Fruit fly (Drosophila melanogaster) whole organism, embryonic: ENCODE measurements around the gene dgrn.

ENCODE experiments used
- Bgb ChIP-seq: fragments of 200-800 bp; sonication (Bioruptor generic); IDR thresholded peaks from 2 replicates; pipeline ENCODE4 v1.3.6; 2022; ENCODE audit warnings: missing biosample characterization, missing genetic modification characterization; ENCODE audit not compliant: partially characterized antibody
- CG10462 ChIP-seq: fragments of 200-800 bp; sonication (Bioruptor generic); optimal IDR thresholded peaks from 2 replicates; lab custom pipeline; 2016; ENCODE audit warnings: missing biosample characterization, missing genetic modification characterization
- CG10959 ChIP-seq: fragments of 200-800 bp; sonication (Bioruptor generic); IDR thresholded peaks from 2 replicates; pipeline ENCODE4 v1.3.6; 2022; ENCODE audit warnings: missing biosample characterization, missing genetic modification characterization
- CG11085 ChIP-seq: fragments of 200-800 bp; sonication (Bioruptor generic); IDR thresholded peaks from 2 replicates; pipeline ENCODE4 v1.3.6; 2022; ENCODE audit warnings: missing biosample characterization, missing genetic modification characterization
- CG12104 ChIP-seq: fragments of 200-800 bp; sonication (Bioruptor generic); optimal IDR thresholded peaks from 3 replicates; lab custom pipeline; 2016; ENCODE audit warnings: missing biosample characterization, missing genetic modification characterization
- CG13894 ChIP-seq: fragments of 200-800 bp; sonication (Bioruptor generic); optimal IDR thresholded peaks from 3 replicates; lab custom pipeline; 2018; ENCODE audit warnings: missing biosample characterization, mild to moderate bottlenecking, missing genetic modification characterization, moderate library complexity
- CG2889 ChIP-seq: fragments of 200-800 bp; sonication (Bioruptor generic); IDR thresholded peaks from 3 replicates; pipeline ENCODE4 v1.3.6; 2022; ENCODE audit warnings: missing biosample characterization, missing genetic modification characterization
- CG30403 ChIP-seq: fragments of 200-800 bp; sonication (Bioruptor generic); optimal IDR thresholded peaks from 3 replicates; lab custom pipeline; 2016; ENCODE audit warnings: missing biosample characterization, missing genetic modification characterization
- CG31365 ChIP-seq: fragments of 200-800 bp; sonication (Bioruptor generic); optimal IDR thresholded peaks from 2 replicates; lab custom pipeline; 2018; ENCODE audit warnings: missing biosample characterization, mild to moderate bottlenecking, missing genetic modification characterization
- CG31441 ChIP-seq: fragments of 200-800 bp; sonication (Bioruptor generic); IDR thresholded peaks from 2 replicates; pipeline ENCODE4 v1.3.6; 2022; ENCODE audit warnings: missing biosample characterization, missing genetic modification characterization
- CG34422 ChIP-seq: fragments of 200-800 bp; sonication (Bioruptor generic); IDR thresholded peaks from 3 replicates; pipeline ENCODE4 v1.3.6; 2022; ENCODE audit warnings: missing biosample characterization, missing genetic modification characterization
- CG6175 ChIP-seq: fragments of 200-800 bp; sonication (Bioruptor generic); IDR thresholded peaks from 3 replicates; pipeline ENCODE4 v1.3.6; 2022; ENCODE audit warnings: missing biosample characterization, missing genetic modification characterization
- CG6654 ChIP-seq: fragments of 200-800 bp; sonication (Bioruptor generic); optimal IDR thresholded peaks from 2 replicates; lab custom pipeline; 2017; ENCODE audit warnings: missing biosample characterization, mild to moderate bottlenecking, missing genetic modification characterization
- CG7271 ChIP-seq: fragments of 200-800 bp; sonication (Bioruptor generic); optimal IDR thresholded peaks from 2 replicates; lab custom pipeline; 2018; ENCODE audit warnings: missing biosample characterization, mild to moderate bottlenecking, missing genetic modification characterization, moderate library complexity
- CG7357 ChIP-seq: fragments of 200-800 bp; sonication (Bioruptor generic); IDR thresholded peaks from 3 replicates; pipeline ENCODE4 v1.3.6; 2022; ENCODE audit warnings: missing biosample characterization, missing genetic modification characterization
- CG7372 ChIP-seq: fragments of 200-800 bp; sonication (Bioruptor generic); IDR thresholded peaks from 2 replicates; pipeline ENCODE4 v1.3.6; 2022; ENCODE audit warnings: missing biosample characterization, missing genetic modification characterization
- CG8089 ChIP-seq: fragments of 200-800 bp; sonication (Bioruptor generic); optimal IDR thresholded peaks from 3 replicates; lab custom pipeline; 2016; ENCODE audit warnings: missing biosample characterization, missing genetic modification characterization
- CG8281 ChIP-seq: fragments of 200-800 bp; sonication (Bioruptor generic); optimal IDR thresholded peaks from 2 replicates; lab custom pipeline; 2018; ENCODE audit warnings: missing biosample characterization, mild to moderate bottlenecking, missing genetic modification characterization, moderate library complexity
- CG8478 ChIP-seq: fragments of >200 bp; optimal IDR thresholded peaks from 2 replicates; lab custom pipeline; 2018
- CG8924 ChIP-seq: fragments of 200-800 bp; optimal IDR thresholded peaks from 3 replicates; lab custom pipeline; 2019; ENCODE audit warnings: missing biosample characterization, mild to moderate bottlenecking, missing genetic modification characterization, moderate library complexity
- CG9817 ChIP-seq: fragments of 200-800 bp; sonication (Bioruptor generic); optimal IDR thresholded peaks from 2 replicates; lab custom pipeline; 2018; ENCODE audit warnings: missing biosample characterization, mild to moderate bottlenecking, missing genetic modification characterization, moderate library complexity
- CrebB ChIP-seq: fragments of 200-800 bp; sonication (Bioruptor generic); optimal IDR thresholded peaks from 3 replicates; lab custom pipeline; 2018; ENCODE audit warnings: missing biosample characterization, mild to moderate bottlenecking, missing genetic modification characterization
- Deaf1 ChIP-seq: fragments of 200-800 bp; optimal IDR thresholded peaks from 3 replicates; lab custom pipeline; 2019; ENCODE audit warnings: missing biosample characterization, mild to moderate bottlenecking, missing genetic modification characterization, moderate library complexity
- Doc3 ChIP-seq: fragments of 200-800 bp; sonication (Bioruptor generic); IDR thresholded peaks from 3 replicates; pipeline ENCODE4 v1.3.6; 2022; ENCODE audit warnings: missing biosample characterization, missing genetic modification characterization; ENCODE audit not compliant: partially characterized antibody
- Eip74EF ChIP-seq, 2 experiments: fragments of 200-800 bp in 1 of 2; fragments of >200 bp in 1 of 2; sonication (Bioruptor generic) in 1 of 2; optimal IDR thresholded peaks; 2 replicates each; lab custom pipeline; 2017 to 2019; ENCODE audit warnings: missing biosample characterization in 2 of 2, missing genetic modification characterization in 2 of 2, mild to moderate bottlenecking in 1 of 2, moderate library complexity in 1 of 2
- Gug ChIP-seq: fragments of 200-800 bp; sonication (Bioruptor generic); IDR thresholded peaks from 4 replicates; pipeline ENCODE4 v1.3.6; 2022; ENCODE audit warnings: missing biosample characterization, missing genetic modification characterization
- HHEX ChIP-seq: fragments of 200-800 bp; sonication (Bioruptor generic); optimal IDR thresholded peaks from 3 replicates; lab custom pipeline; 2017; ENCODE audit warnings: missing biosample characterization, mild to moderate bottlenecking, missing genetic modification characterization, missing genetic modification reagents
- Hr39 ChIP-seq: fragments of >200 bp; optimal IDR thresholded peaks from 2 replicates; lab custom pipeline; 2017
- Scr ChIP-seq: fragments of 200-800 bp; sonication (Bioruptor generic); IDR thresholded peaks from 2 replicates; pipeline ENCODE4 v1.3.6; 2022; ENCODE audit warnings: missing biosample characterization, missing genetic modification characterization; ENCODE audit not compliant: partially characterized antibody
- Sry-δ ChIP-seq: fragments of 200-800 bp; sonication (Bioruptor generic); optimal IDR thresholded peaks from 2 replicates; lab custom pipeline; 2016; ENCODE audit warnings: missing biosample characterization, missing genetic modification characterization
- Xrp1 ChIP-seq: fragments of 200-800 bp; sonication (Bioruptor generic); IDR thresholded peaks from 2 replicates; pipeline ENCODE4 v1.3.6; 2022; ENCODE audit warnings: missing biosample characterization, missing genetic modification characterization
- al ChIP-seq: fragments of 200-800 bp; sonication (Bioruptor generic); IDR thresholded peaks from 2 replicates; pipeline ENCODE4 v1.3.6; 2022; ENCODE audit warnings: missing biosample characterization, missing genetic modification characterization
- bsh ChIP-seq, 2 experiments: fragments of 200-800 bp; sonication (Bioruptor generic); optimal IDR thresholded peaks; 2 replicates each; lab custom pipeline; 2017 to 2018; ENCODE audit warnings: mild to moderate bottlenecking in 2 of 2, missing biosample characterization in 2 of 2, missing genetic modification characterization in 2 of 2, moderate library complexity in 1 of 2
- chinmo ChIP-seq: fragments of 200-800 bp; sonication (Bioruptor generic); IDR thresholded peaks from 4 replicates; pipeline ENCODE4 v1.3.6; 2022; ENCODE audit warnings: missing biosample characterization, missing genetic modification characterization; ENCODE audit not compliant: partially characterized antibody
- crp ChIP-seq, 2 experiments: fragments of 200-800 bp; sonication (Bioruptor generic); optimal IDR thresholded peaks; 2 replicates in 1 of 2; 3 replicates in 1 of 2; lab custom pipeline; 2017; ENCODE audit warnings: missing biosample characterization in 2 of 2, missing genetic modification characterization in 2 of 2, mild to moderate bottlenecking in 1 of 2, moderate library complexity in 1 of 2
- dm ChIP-seq: fragments of 200-800 bp; sonication (Bioruptor generic); optimal IDR thresholded peaks from 3 replicates; lab custom pipeline; 2016; ENCODE audit warnings: missing biosample characterization, missing genetic modification characterization
- dmrt11E ChIP-seq: fragments of 200-800 bp; sonication (Bioruptor generic); optimal IDR thresholded peaks from 3 replicates; lab custom pipeline; 2018; ENCODE audit warnings: missing biosample characterization, mild to moderate bottlenecking, missing genetic modification characterization, moderate library complexity
- fd96Cb ChIP-seq: fragments of 200-800 bp; sonication (Bioruptor generic); optimal IDR thresholded peaks from 2 replicates; lab custom pipeline; 2018; ENCODE audit warnings: missing biosample characterization, mild to moderate bottlenecking, missing genetic modification characterization, moderate library complexity
- lilli ChIP-seq: fragments of 200-800 bp; sonication (Bioruptor generic); optimal IDR thresholded peaks from 3 replicates; lab custom pipeline; 2016; ENCODE audit warnings: missing biosample characterization, missing genetic modification characterization
- luna ChIP-seq: fragments of 200-800 bp; sonication (Bioruptor generic); optimal IDR thresholded peaks from 2 replicates; lab custom pipeline; 2016; ENCODE audit warnings: missing biosample characterization, missing genetic modification characterization
- mirr ChIP-seq: fragments of 200-800 bp; sonication (Bioruptor generic); optimal IDR thresholded peaks from 3 replicates; lab custom pipeline; 2018; ENCODE audit warnings: missing biosample characterization, mild to moderate bottlenecking, missing genetic modification characterization
- oc ChIP-seq: fragments of 200-800 bp; sonication (Bioruptor generic); optimal IDR thresholded peaks from 2 replicates; lab custom pipeline; 2018; ENCODE audit warnings: missing biosample characterization, mild to moderate bottlenecking, missing genetic modification characterization, moderate library complexity
- seq ChIP-seq: fragments of 200-800 bp; sonication (Bioruptor generic); IDR thresholded peaks from 2 replicates; pipeline ENCODE4 v1.3.6; 2022; ENCODE audit warnings: missing biosample characterization, missing genetic modification characterization
- stc ChIP-seq: fragments of 200-800 bp; sonication (Bioruptor generic); IDR thresholded peaks from 2 replicates; pipeline ENCODE4 v1.3.6; 2022; ENCODE audit warnings: missing biosample characterization, missing genetic modification characterization
- toy ChIP-seq: fragments of 200-800 bp; sonication (Bioruptor generic); IDR thresholded peaks from 2 replicates; pipeline ENCODE4 v1.3.6; 2022; ENCODE audit warnings: missing biosample characterization, missing genetic modification characterization
- zen2 ChIP-seq: fragments of 200-800 bp; sonication (Bioruptor generic); IDR thresholded peaks from 3 replicates; pipeline ENCODE4 v1.3.6; 2022; ENCODE audit warnings: missing biosample characterization, missing genetic modification characterization; ENCODE audit not compliant: partially characterized antibody
- zfh2 ChIP-seq: fragments of 200-800 bp; sonication (Bioruptor generic); optimal IDR thresholded peaks from 2 replicates; lab custom pipeline; 2016; ENCODE audit warnings: missing biosample characterization, missing genetic modification characterization

dgrn gene

DNA sequence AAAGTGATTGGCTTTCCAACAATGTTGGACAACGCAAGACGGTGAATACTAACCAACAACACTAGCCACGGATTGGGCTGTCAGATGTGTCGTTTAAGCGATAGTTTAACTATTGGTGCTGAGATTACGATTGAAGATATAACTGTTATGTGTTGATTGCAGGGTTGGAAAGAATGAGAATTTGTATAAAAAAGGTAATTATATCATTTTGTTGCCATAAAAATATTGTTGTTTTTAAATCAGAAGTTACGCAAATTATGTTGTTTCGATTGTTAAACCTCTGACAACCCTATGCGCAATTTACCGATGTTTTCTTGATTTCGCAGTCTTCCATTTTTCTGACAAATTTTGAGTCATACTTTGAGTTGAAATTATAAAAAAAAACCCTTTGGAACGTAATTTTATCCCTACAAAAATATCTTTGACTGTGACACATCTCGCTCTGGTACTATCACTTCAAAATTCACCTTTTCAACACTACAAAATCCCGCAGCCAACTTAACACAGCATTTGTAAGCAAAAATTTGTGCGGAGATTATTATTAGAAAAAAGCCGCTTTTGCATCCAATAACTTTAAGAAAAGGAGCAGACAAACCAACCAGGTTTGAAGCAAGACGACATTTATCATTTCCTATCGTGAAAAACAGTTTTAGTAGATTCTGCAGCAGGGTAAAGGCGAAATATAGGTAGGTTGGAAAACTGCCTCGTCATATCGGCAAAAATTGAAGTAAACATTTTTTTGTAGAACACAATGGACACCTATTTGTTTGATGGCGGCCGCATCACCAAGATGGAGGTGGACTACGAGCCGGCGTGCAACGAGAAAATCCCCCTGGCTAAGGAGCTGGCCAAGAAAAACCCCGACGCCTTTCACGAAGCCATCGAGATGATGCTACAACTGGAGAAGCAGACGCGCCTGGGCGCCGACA, 35.1 kb upstream of the dgrn start, which contains the start of the genes Hat1 and Rpn5:
Gene Hat1, minus strand, starts transcription at position 360 of the 929 bp plus-strand sequence.
Gene Rpn5, plus strand, starts transcription at position 469 of the 929 bp plus-strand sequence.
- TF ChIP-seq CG8924 (tag; lab: Kevin White, UChicago), result peak; percentile 60
- peak; percentile 23 for TF ChIP-seq CG10462
- TF ChIP-seq CG9817 (tag; lab: Kevin White, UChicago), result peak; percentile 76
- TF ChIP-seq Xrp1 (GFP tag; lab: Robert Waterston, UW), result peak; percentile 70; the same call in 1 of the 2 replicates
- TF ChIP-seq al (GFP tag; lab: Robert Waterston, UW), result peak; percentile 60; the same call in 1 of the 2 replicates
- peak; percentile 61; the same call in 3 of the 4 replicates for TF ChIP-seq Gug (GFP tag; lab: Robert Waterston, UW)
- 0 out of 2 replicates have a peak, but pooled peaks have one; percentile 50 for TF ChIP-seq CG7372
- TF ChIP-seq lilli, result peak; percentile 92
- TF ChIP-seq CG8281 (tag; lab: Kevin White, UChicago), result peak; percentile 36
- TF ChIP-seq fd96Cb (tag; lab: Kevin White, UChicago), result peak; percentile 67
- TF ChIP-seq luna (GFP tag; lab: Kevin White, UChicago), result peak; percentile 80
- TF ChIP-seq CG31365, result no peak
- TF ChIP-seq CG7357 (GFP tag; lab: Robert Waterston, UW), result peak; percentile 50; the same call in 2 of the 3 replicates
- TF ChIP-seq chinmo, result no peak
- peak in 1 of 2 experiments; percentile 51 for TF ChIP-seq crp (GFP tag; optimal IDR thresholded peaks at IDR 0.05; lab: Kevin White, UChicago)
- no peak for TF ChIP-seq CG10959
- TF ChIP-seq Hr39 (lab: Kevin White, UChicago), result no peak
- TF ChIP-seq mirr (GFP tag; lab: Kevin White, UChicago), result peak; percentile 23
- no peak for TF ChIP-seq CG8478
- TF ChIP-seq CG6654 (GFP tag; lab: Kevin White, UChicago), result peak; percentile 49
- TF ChIP-seq CG7271, result no peak
- peak; percentile 1 for TF ChIP-seq CrebB (tag; lab: Kevin White, UChicago)
- TF ChIP-seq Eip74EF (GFP tag; optimal IDR thresholded peaks at IDR 0.05; lab: Kevin White, UChicago), result peak in 1 of 2 experiments; percentile 4
- peak; percentile 81; the same call in 1 of the 2 replicates for TF ChIP-seq CG31441 (GFP tag; lab: Robert Waterston, UW)
- TF ChIP-seq Bgb (GFP tag; lab: Robert Waterston, UW), result peak; percentile 62
- peak; percentile 66 for TF ChIP-seq HHEX (GFP tag; lab: Kevin White, UChicago)
- TF ChIP-seq CG30403 (GFP tag; lab: Kevin White, UChicago), result peak; percentile 96
- peak; percentile 73 for TF ChIP-seq Doc3 (GFP tag; lab: Robert Waterston, UW)
- TF ChIP-seq zfh2, result peak; percentile 96
- peak; percentile 66; the same call in 2 of the 3 replicates for TF ChIP-seq zen2
- TF ChIP-seq Deaf1 (tag; lab: Kevin White, UChicago), result peak; percentile 37
- peak; percentile 66; the same call in 2 of the 3 replicates for TF ChIP-seq CG2889 (GFP tag; lab: Robert Waterston, UW)
- TF ChIP-seq dm (GFP tag; lab: Kevin White, UChicago), result peak; percentile 82
- TF ChIP-seq stc (GFP tag; lab: Robert Waterston, UW), result 0 out of 2 replicates have a peak, but pooled peaks have one; percentile 31
- peak; percentile 11 to 60 for TF ChIP-seq bsh (GFP tag; optimal IDR thresholded peaks at IDR 0.05; lab: Kevin White, UChicago)
- TF ChIP-seq toy, result peak; percentile 36; the same call in 1 of the 2 replicates
- TF ChIP-seq CG11085, result peak; percentile 46; the same call in 1 of the 2 replicates
- no peak for TF ChIP-seq CG13894 (tag; lab: Kevin White, UChicago)
- TF ChIP-seq dmrt11E (tag; lab: Kevin White, UChicago), result peak; percentile 74
- TF ChIP-seq Sry-δ (GFP tag; lab: Kevin White, UChicago), result peak; percentile 85
- peak; percentile 85 for TF ChIP-seq Scr (GFP tag; lab: Robert Waterston, UW)
- peak; percentile 0 for TF ChIP-seq oc
- TF ChIP-seq CG12104, result peak; percentile 69
- peak; percentile 44; the same call in 1 of the 2 replicates for TF ChIP-seq seq
- TF ChIP-seq CG8089 (GFP tag; lab: Kevin White, UChicago), result peak; percentile 87
- TF ChIP-seq CG34422, result peak; percentile 36; the same call in 2 of the 3 replicates
- no peak for TF ChIP-seq CG6175 (GFP tag; lab: Robert Waterston, UW)
